Worm (Caenorhabditis elegans) whole organism, late embryonic: ENCODE results near the gene sto-2.

Experiments
- C08G9.2 ChIP-seq: sonication (generic microtip); optimal IDR thresholded peaks from 2 replicates; lab custom pipeline; 2016; ENCODE audit warnings: mild to moderate bottlenecking, missing genetic modification characterization, moderate library complexity, missing compliant biosample characterization
- C38D4.7 ChIP-seq: fragments of 200-800 bp; sonication (Bioruptor generic); optimal IDR thresholded peaks from 2 replicates; lab custom pipeline; 2018; ENCODE audit warnings: mild to moderate bottlenecking, missing genetic modification characterization, moderate library complexity, missing compliant biosample characterization
- F13H6.1 ChIP-seq: sonication (generic microtip); optimal IDR thresholded peaks from 2 replicates; lab custom pipeline; 2016; ENCODE audit warnings: missing genetic modification characterization, missing compliant biosample characterization
- T23F11.4 ChIP-seq: fragments of 200-800 bp; sonication (Bioruptor generic); optimal IDR thresholded peaks from 2 replicates; lab custom pipeline; 2018; ENCODE audit warnings: mild to moderate bottlenecking, missing genetic modification characterization, missing compliant biosample characterization
- Y22D7AL.16 ChIP-seq: sonication (generic microtip); optimal IDR thresholded peaks from 2 replicates; lab custom pipeline; 2016; ENCODE audit warnings: missing genetic modification characterization, missing compliant biosample characterization
- ama-1 ChIP-seq: fragments of 150-350 bp; optimal IDR thresholded peaks from 2 replicates; lab custom pipeline; 2014
- ceh-14 ChIP-seq: sonication (generic microtip); optimal IDR thresholded peaks from 2 replicates; lab custom pipeline; 2016; ENCODE audit warnings: missing genotype, missing genetic modification characterization, missing compliant biosample characterization
- ceh-18 ChIP-seq: sonication (generic microtip); optimal IDR thresholded peaks from 2 replicates; lab custom pipeline; 2016; ENCODE audit warnings: missing genetic modification characterization, missing compliant biosample characterization
- ceh-19 ChIP-seq: fragments of 200-800 bp; sonication (Bioruptor generic); optimal IDR thresholded peaks from 2 replicates; lab custom pipeline; 2018; ENCODE audit warnings: mild to moderate bottlenecking, missing genetic modification characterization, missing compliant biosample characterization
- ceh-22 ChIP-seq: sonication (generic microtip); optimal IDR thresholded peaks from 2 replicates; lab custom pipeline; 2017; ENCODE audit warnings: missing biosample characterization, missing genetic modification characterization
- ceh-31 ChIP-seq: sonication (generic microtip); optimal IDR thresholded peaks from 2 replicates; lab custom pipeline; 2016; ENCODE audit warnings: missing genetic modification characterization, missing compliant biosample characterization
- ceh-34 ChIP-seq: sonication (generic microtip); optimal IDR thresholded peaks from 2 replicates; lab custom pipeline; 2016; ENCODE audit warnings: mild to moderate bottlenecking, missing genetic modification characterization, missing compliant biosample characterization
- ceh-48 ChIP-seq: sonication (generic microtip); optimal IDR thresholded peaks from 2 replicates; lab custom pipeline; 2016; ENCODE audit warnings: missing genetic modification characterization, inconsistent platforms, missing compliant biosample characterization
- ceh-6 ChIP-seq: fragments of 200-800 bp; sonication (Bioruptor generic); optimal IDR thresholded peaks from 2 replicates; lab custom pipeline; 2018; ENCODE audit warnings: mild to moderate bottlenecking, missing genetic modification characterization, missing compliant biosample characterization
- ceh-9 ChIP-seq: sonication (generic microtip); optimal IDR thresholded peaks from 2 replicates; lab custom pipeline; 2016; ENCODE audit warnings: mild to moderate bottlenecking, missing genetic modification characterization, inconsistent platforms, missing compliant biosample characterization
- che-1 ChIP-seq: sonication (generic microtip); optimal IDR thresholded peaks from 2 replicates; lab custom pipeline; 2016; ENCODE audit warnings: mild to moderate bottlenecking, missing genetic modification characterization, missing compliant biosample characterization
- dmd-4 ChIP-seq: sonication (generic microtip); optimal IDR thresholded peaks from 2 replicates; lab custom pipeline; 2016; ENCODE audit warnings: borderline replicate concordance, missing genetic modification characterization, missing compliant biosample characterization
- dve-1 ChIP-seq: sonication (generic microtip); optimal IDR thresholded peaks from 2 replicates; lab custom pipeline; 2017; ENCODE audit warnings: antibody characterized with exemption, mild to moderate bottlenecking, missing genetic modification characterization, missing compliant biosample characterization
- elt-4 ChIP-seq: sonication (generic microtip); optimal IDR thresholded peaks from 2 replicates; lab custom pipeline; 2016; ENCODE audit warnings: missing genetic modification characterization, missing compliant biosample characterization
- ets-4 ChIP-seq: sonication (generic microtip); optimal IDR thresholded peaks from 2 replicates; lab custom pipeline; 2016; ENCODE audit warnings: missing genetic modification characterization, missing compliant biosample characterization
- fax-1 ChIP-seq: sonication (generic microtip); optimal IDR thresholded peaks from 2 replicates; lab custom pipeline; 2016; ENCODE audit warnings: missing genotype, missing genetic modification characterization, missing compliant biosample characterization
- fkh-10 ChIP-seq: fragments of 150-350 bp; optimal IDR thresholded peaks from 2 replicates; lab custom pipeline; 2014; ENCODE audit warnings: missing biosample characterization, missing genetic modification reagents, missing genetic modification characterization
- fkh-6 ChIP-seq: sonication (generic microtip); optimal IDR thresholded peaks from 2 replicates; lab custom pipeline; 2016; ENCODE audit warnings: missing genetic modification characterization, missing compliant biosample characterization
- gmeb-2 ChIP-seq: sonication (generic microtip); optimal IDR thresholded peaks from 2 replicates; lab custom pipeline; 2016; ENCODE audit warnings: missing genetic modification characterization, inconsistent platforms, missing compliant biosample characterization
- hlh-13 ChIP-seq: fragments of 200-800 bp; sonication (Bioruptor generic); optimal IDR thresholded peaks from 2 replicates; lab custom pipeline; 2018; ENCODE audit warnings: mild to moderate bottlenecking, missing genetic modification characterization, missing compliant biosample characterization
- hlh-15 ChIP-seq: sonication (generic microtip); optimal IDR thresholded peaks from 2 replicates; lab custom pipeline; 2016; ENCODE audit warnings: missing genetic modification characterization, missing compliant biosample characterization
- hlh-6 ChIP-seq: sonication (generic microtip); optimal IDR thresholded peaks from 2 replicates; lab custom pipeline; 2016; ENCODE audit warnings: missing genotype, missing genetic modification characterization, missing compliant biosample characterization
- hlh-8 ChIP-seq: sonication (generic microtip); optimal IDR thresholded peaks from 2 replicates; lab custom pipeline; 2016; ENCODE audit warnings: missing genotype, missing genetic modification characterization, missing compliant biosample characterization
- lim-6 ChIP-seq: sonication (generic microtip); optimal IDR thresholded peaks from 2 replicates; lab custom pipeline; 2016; ENCODE audit warnings: missing genetic modification characterization, missing compliant biosample characterization
- lin-11 ChIP-seq: fragments of 200-800 bp; sonication (Bioruptor generic); optimal IDR thresholded peaks from 2 replicates; lab custom pipeline; 2018; ENCODE audit warnings: mild to moderate bottlenecking, missing genetic modification characterization, missing compliant biosample characterization
- madf-2 ChIP-seq: sonication (generic microtip); optimal IDR thresholded peaks from 2 replicates; lab custom pipeline; 2017; ENCODE audit warnings: missing genetic modification characterization, missing compliant biosample characterization
- nfya-1 ChIP-seq: sonication (generic microtip); optimal IDR thresholded peaks from 2 replicates; lab custom pipeline; 2017; ENCODE audit warnings: missing genetic modification characterization, mild to moderate bottlenecking, missing compliant biosample characterization, antibody characterized with exemption, moderate library complexity
- nhr-11 ChIP-seq: fragments of 150-350 bp; optimal IDR thresholded peaks from 2 replicates; lab custom pipeline; 2014; ENCODE audit warnings: missing biosample characterization, missing genetic modification characterization
- nhr-232 ChIP-seq: sonication (generic microtip); optimal IDR thresholded peaks from 2 replicates; lab custom pipeline; 2016; ENCODE audit warnings: missing genetic modification characterization, missing compliant biosample characterization
- npax-4 ChIP-seq: sonication (generic microtip); optimal IDR thresholded peaks from 2 replicates; lab custom pipeline; 2016; ENCODE audit warnings: missing genetic modification characterization, missing compliant biosample characterization
- odd-2 ChIP-seq: sonication (generic microtip); optimal IDR thresholded peaks from 2 replicates; lab custom pipeline; 2017; ENCODE audit warnings: antibody characterized with exemption, mild to moderate bottlenecking, missing genetic modification characterization, missing compliant biosample characterization
- pag-3 ChIP-seq: sonication (generic microtip); optimal IDR thresholded peaks from 2 replicates; lab custom pipeline; 2016; ENCODE audit warnings: missing compliant biosample characterization, missing genetic modification characterization, borderline replicate concordance
- pat-9 ChIP-seq: fragments of 200-800 bp; sonication (Bioruptor generic); optimal IDR thresholded peaks from 2 replicates; lab custom pipeline; 2018; ENCODE audit warnings: mild to moderate bottlenecking, missing genetic modification characterization, moderate library complexity, missing compliant biosample characterization
- pax-1 ChIP-seq: fragments of 150-350 bp; optimal IDR thresholded peaks from 2 replicates; lab custom pipeline; 2014; ENCODE audit warnings: missing biosample characterization, missing genetic modification characterization
- pha-2 ChIP-seq: sonication (generic microtip); optimal IDR thresholded peaks from 2 replicates; lab custom pipeline; 2017; ENCODE audit warnings: mild to moderate bottlenecking, missing genetic modification characterization, missing compliant biosample characterization
- pha-4 ChIP-seq: fragments of 150-350 bp; optimal IDR thresholded peaks from 2 replicates; lab custom pipeline; 2018; ENCODE audit warnings: missing biosample characterization, missing genetic modification reagents, missing genetic modification characterization
- pqm-1 ChIP-seq: sonication (generic microtip); optimal IDR thresholded peaks from 2 replicates; lab custom pipeline; 2016; ENCODE audit warnings: missing genetic modification characterization, missing compliant biosample characterization
- pros-1 ChIP-seq: fragments of 150-350 bp; optimal IDR thresholded peaks from 2 replicates; lab custom pipeline; 2014; ENCODE audit warnings: missing biosample characterization, missing genetic modification reagents, missing genetic modification characterization
- rnt-1 ChIP-seq: sonication (generic microtip); optimal IDR thresholded peaks from 2 replicates; lab custom pipeline; 2016; ENCODE audit warnings: missing genetic modification characterization, missing compliant biosample characterization
- sdc-2 ChIP-seq: sonication (generic microtip); optimal IDR thresholded peaks from 2 replicates; lab custom pipeline; 2016; ENCODE audit warnings: missing genotype, missing genetic modification characterization, missing compliant biosample characterization
- sox-2 ChIP-seq: fragments of 200-800 bp; sonication (Bioruptor generic); IDR thresholded peaks from 2 replicates; pipeline ENCODE4 v1.3.6; 2022; ENCODE audit warnings: missing genetic modification reagents, missing genetic modification characterization, missing compliant biosample characterization
- sox-4 ChIP-seq: sonication (generic microtip); optimal IDR thresholded peaks from 2 replicates; lab custom pipeline; 2017; ENCODE audit warnings: mild to moderate bottlenecking, missing genetic modification characterization, inconsistent platforms, missing compliant biosample characterization
- syd-9 ChIP-seq: sonication (generic microtip); optimal IDR thresholded peaks from 2 replicates; lab custom pipeline; 2016; ENCODE audit warnings: mild to moderate bottlenecking, missing genetic modification characterization, moderate library complexity, missing compliant biosample characterization
- tbx-2 ChIP-seq: sonication (generic microtip); optimal IDR thresholded peaks from 2 replicates; lab custom pipeline; 2016; ENCODE audit warnings: missing genetic modification characterization, missing compliant biosample characterization
- tbx-7 ChIP-seq: sonication (generic microtip); optimal IDR thresholded peaks from 2 replicates; lab custom pipeline; 2016; ENCODE audit warnings: missing genotype, missing genetic modification characterization, missing compliant biosample characterization
- ttx-3 ChIP-seq: sonication (generic microtip); optimal IDR thresholded peaks from 2 replicates; lab custom pipeline; 2016; ENCODE audit warnings: missing genetic modification reagents, missing genetic modification characterization, missing compliant biosample characterization
- unc-55 ChIP-seq: sonication (generic microtip); optimal IDR thresholded peaks from 2 replicates; lab custom pipeline; 2017; ENCODE audit warnings: missing biosample characterization, missing genetic modification reagents, missing genetic modification characterization
- ztf-16 ChIP-seq: sonication (generic microtip); optimal IDR thresholded peaks from 2 replicates; lab custom pipeline; 2017; ENCODE audit warnings: missing genetic modification characterization, missing compliant biosample characterization

The sto-2 gene

ce11 chrX:5354022-5354876 is 31.1 kb upstream of the sto-2 start, which contains the start of gene pfn-2:
Gene pfn-2 (minus strand): TSS chrX:5354072.
- TF ChIP-seq ttx-3 (tag; lab: Kevin White, UChicago) (no peak), odd-2 (no peak), madf-2 (tag; lab: Kevin White, UChicago) (no peak), elt-4 (tag; lab: Kevin White, UChicago) (no peak), sox-4 (tag; lab: Kevin White, UChicago) (peak; percentile 20), pag-3 (tag; lab: Kevin White, UChicago) (no peak), hlh-13 (GFP tag; lab: Kevin White, UChicago) (no peak), ceh-9 (tag; lab: Kevin White, UChicago) (peak; percentile 18), gmeb-2 (tag; lab: Kevin White, UChicago) (no peak), hlh-6 (tag; lab: Kevin White, UChicago) (peak; percentile 9), ceh-34 (peak; percentile 68), lin-11 (tag; lab: Kevin White, UChicago) (no peak), ama-1 (lab: Kevin White, UChicago) (no peak), sox-2 (GFP tag; lab: Robert Waterston, UW) (no peak), nhr-11 (tag; lab: Kevin White, UChicago) (no peak), ztf-16 (no peak), hlh-15 (no peak), ets-4 (tag; lab: Kevin White, UChicago) (no peak), nhr-232 (tag; lab: Kevin White, UChicago) (no peak), dve-1 (tag; lab: Kevin White, UChicago) (no peak), C38D4.7 (GFP tag; lab: Kevin White, UChicago) (no peak), T23F11.4 (GFP tag; lab: Kevin White, UChicago) (no peak), nfya-1 (tag; lab: Kevin White, UChicago) (peak; percentile 10), ceh-22 (tag; lab: Kevin White, UChicago) (no peak), ceh-48 (tag; lab: Kevin White, UChicago) (no peak), pha-2 (tag; lab: Kevin White, UChicago) (no peak), pat-9 (tag; lab: Kevin White, UChicago) (peak; percentile 45), unc-55 (GFP tag; lab: Kevin White, UChicago) (no peak), fkh-6 (tag; lab: Kevin White, UChicago) (no peak), ceh-6 (GFP tag; lab: Kevin White, UChicago) (peak; percentile 48), tbx-7 (tag; lab: Kevin White, UChicago) (no peak), fkh-10 (GFP tag; lab: Kevin White, UChicago) (no peak), che-1 (tag; lab: Kevin White, UChicago) (no peak), pqm-1 (tag; lab: Kevin White, UChicago) (no peak), hlh-8 (no peak), dmd-4 (tag; lab: Kevin White, UChicago) (peak; percentile 18), C08G9.2 (tag; lab: Kevin White, UChicago) (peak; percentile 52), pha-4 (tag; lab: Kevin White, UChicago) (no peak), ceh-18 (tag; lab: Kevin White, UChicago) (no peak), pros-1 (tag; lab: Kevin White, UChicago) (no peak), pax-1 (tag; lab: Kevin White, UChicago) (no peak), F13H6.1 (tag; lab: Kevin White, UChicago) (peak; percentile 32), tbx-2 (tag; lab: Kevin White, UChicago) (peak; percentile 20), ceh-19 (GFP tag; lab: Kevin White, UChicago) (peak; percentile 66), lim-6 (tag; lab: Kevin White, UChicago) (no peak), ceh-14 (peak; percentile 38), Y22D7AL.16 (tag; lab: Kevin White, UChicago) (no peak), syd-9 (tag; lab: Kevin White, UChicago) (no peak), fax-1 (tag; lab: Kevin White, UChicago) (no peak), ceh-31 (tag; lab: Kevin White, UChicago) (peak; percentile 62), sdc-2 (tag; lab: Kevin White, UChicago) (peak; percentile 27), npax-4 (no peak), rnt-1 (tag; lab: Kevin White, UChicago) (no peak)
